Worm (Caenorhabditis elegans) whole organism, midembryonic: Measurements from ENCODE around the gene eps-8.

Experiments
- flt-1 ChIP-seq: fragments of 200-800 bp; sonication (Bioruptor generic); IDR thresholded peaks from 2 replicates; pipeline ENCODE4 v1.3.6; 2022; ENCODE audit warnings: missing genetic modification characterization, missing compliant biosample characterization
- ztf-29 ChIP-seq: fragments of 200-800 bp; sonication (Bioruptor generic); IDR thresholded peaks from 2 replicates; pipeline ENCODE4 v1.3.6; 2022; ENCODE audit warnings: missing genetic modification reagents, missing genetic modification characterization, missing compliant biosample characterization

DNA sequence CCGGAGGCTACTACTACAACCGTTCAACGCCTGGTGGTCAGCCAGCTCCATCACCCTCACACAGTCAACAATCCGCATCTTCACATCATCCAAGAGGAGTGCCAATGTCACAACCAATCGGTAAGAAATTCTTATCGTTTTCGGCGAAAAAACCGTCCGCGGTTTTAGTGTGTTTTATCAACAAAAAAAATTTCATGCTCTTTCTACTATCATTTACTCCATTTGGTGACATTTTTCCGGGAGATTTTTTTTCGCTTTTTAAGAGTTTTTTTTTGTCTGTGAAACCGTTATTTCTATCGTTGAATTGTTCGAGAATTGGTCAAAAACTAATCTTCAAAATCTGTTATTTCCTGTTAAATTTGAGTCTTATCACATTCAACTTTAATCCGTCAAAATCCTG lies 6.3 kb downstream of the eps-8 start:
- no peak for TF ChIP-seq flt-1 (GFP tag; lab: Robert Waterston, UW)
- no peak for TF ChIP-seq ztf-29 (GFP tag; lab: Robert Waterston, UW)
